Worm (Caenorhabditis elegans) whole organism, L4 larva: ENCODE measurements around the gene F31E3.6.

Experiments used
- D1046.2 ChIP-seq: fragments of 200-800 bp; sonication (Bioruptor generic); IDR thresholded peaks from 2 replicates; pipeline ENCODE4 v1.3.6; 2022; ENCODE audit warnings: missing genetic modification characterization, missing compliant biosample characterization
- F44E2.7 ChIP-seq: fragments of 200-800 bp; sonication (Bioruptor generic); IDR thresholded peaks from 2 replicates; pipeline ENCODE4 v2.1.2; 2022; ENCODE audit warnings: missing genetic modification characterization, missing compliant biosample characterization
- R02D3.7 ChIP-seq: fragments of 150-350 bp; sonication (generic microtip); optimal IDR thresholded peaks from 3 replicates; lab custom pipeline; 2014; ENCODE audit warnings: missing biosample characterization, missing genetic modification characterization
- Y105C5A.15 ChIP-seq: fragments of 200-800 bp; sonication (Bioruptor generic); IDR thresholded peaks from 2 replicates; pipeline ENCODE4 v1.3.6; 2022; ENCODE audit warnings: missing genetic modification characterization, missing compliant biosample characterization
- Y75B8A.6 ChIP-seq: fragments of 200-800 bp; sonication (Bioruptor generic); IDR thresholded peaks from 2 replicates; pipeline ENCODE4 v1.3.6; 2022; ENCODE audit warnings: missing genetic modification reagents, missing genetic modification characterization, missing compliant biosample characterization
- ZK337.2 ChIP-seq: fragments of 200-800 bp; sonication (Bioruptor generic); IDR thresholded peaks from 2 replicates; pipeline ENCODE4 v1.3.6; 2022; ENCODE audit warnings: missing genetic modification reagents, missing genetic modification characterization, missing compliant biosample characterization
- ZK546.5 ChIP-seq, 2 experiments: sonication (generic microtip); optimal IDR thresholded peaks; 2 replicates each; lab custom pipeline; 2017; ENCODE audit warnings: missing biosample characterization in 2 of 2, missing genetic modification characterization in 2 of 2
- aly-2 ChIP-seq: sonication (generic microtip); optimal IDR thresholded peaks from 2 replicates; lab custom pipeline; 2018; ENCODE audit warnings: missing biosample characterization, missing genetic modification characterization
- attf-4 ChIP-seq: sonication (generic microtip); optimal IDR thresholded peaks from 3 replicates; lab custom pipeline; 2017; ENCODE audit warnings: missing biosample characterization, missing genetic modification characterization
- ceh-20 ChIP-seq: fragments of 200-800 bp; sonication (Bioruptor generic); IDR thresholded peaks from 2 replicates; pipeline ENCODE4 v1.3.6; 2022; ENCODE audit warnings: missing genetic modification reagents, missing genetic modification characterization, missing compliant biosample characterization
- ceh-82 ChIP-seq: sonication (generic microtip); optimal IDR thresholded peaks from 2 replicates; lab custom pipeline; 2017; ENCODE audit warnings: missing biosample characterization, missing genetic modification characterization
- cey-2 ChIP-seq: sonication (generic microtip); optimal IDR thresholded peaks from 3 replicates; lab custom pipeline; 2017; ENCODE audit warnings: missing genetic modification characterization, mild to moderate bottlenecking, missing compliant biosample characterization, antibody characterized with exemption, borderline replicate concordance; ENCODE audit not compliant: insufficient read depth
- ctbp-1 ChIP-seq: fragments of 200-800 bp; sonication (Bioruptor generic); IDR thresholded peaks from 2 replicates; pipeline ENCODE4 v1.3.6; 2022; ENCODE audit warnings: missing genetic modification reagents, missing genetic modification characterization, missing compliant biosample characterization
- dmd-6 ChIP-seq: fragments of 200-800 bp; sonication (Bioruptor generic); IDR thresholded peaks from 2 replicates; pipeline ENCODE4 v1.3.6; 2022; ENCODE audit warnings: missing genetic modification reagents, missing genetic modification characterization, missing compliant biosample characterization
- dve-1 ChIP-seq: sonication (generic microtip); optimal IDR thresholded peaks from 2 replicates; lab custom pipeline; 2017; ENCODE audit warnings: antibody characterized with exemption, mild to moderate bottlenecking, missing genetic modification characterization, missing compliant biosample characterization; ENCODE audit not compliant: insufficient read depth
- egl-27 ChIP-seq: sonication (generic microtip); optimal IDR thresholded peaks from 3 replicates; lab custom pipeline; 2017; ENCODE audit warnings: missing biosample characterization, missing genetic modification reagents, missing genetic modification characterization
- egl-43 ChIP-seq: fragments of 200-800 bp; sonication (Bioruptor generic); IDR thresholded peaks from 2 replicates; pipeline ENCODE4 v1.3.6; 2022; ENCODE audit warnings: missing genetic modification reagents, missing genetic modification characterization, missing compliant biosample characterization
- gei-8 ChIP-seq: fragments of 200-800 bp; sonication (Bioruptor generic); optimal IDR thresholded peaks from 2 replicates; lab custom pipeline; 2018; ENCODE audit warnings: mild to moderate bottlenecking, missing genetic modification characterization, missing compliant biosample characterization
- hif-1 ChIP-seq, 2 experiments: sonication (generic microtip); optimal IDR thresholded peaks; 2 replicates each; lab custom pipeline; 2016 to 2017; ENCODE audit warnings: missing compliant biosample characterization in 2 of 2, missing genetic modification characterization in 2 of 2, missing genetic modification reagents in 2 of 2, missing genotype in 2 of 2, mild to moderate bottlenecking in 1 of 2
- hlh-11 ChIP-seq: fragments of 200-800 bp; sonication (Bioruptor generic); optimal IDR thresholded peaks from 2 replicates; lab custom pipeline; 2018; ENCODE audit warnings: mild to moderate bottlenecking, missing genetic modification characterization, missing compliant biosample characterization
- hlh-30 ChIP-seq: sonication (generic microtip); optimal IDR thresholded peaks from 2 replicates; lab custom pipeline; 2017; ENCODE audit warnings: antibody characterized with exemption, mild to moderate bottlenecking, missing genetic modification characterization, missing compliant biosample characterization; ENCODE audit not compliant: insufficient read depth
- hmg-1.1 ChIP-seq: fragments of 200-800 bp; sonication (Bioruptor generic); IDR thresholded peaks from 2 replicates; pipeline ENCODE4 v1.3.6; 2022; ENCODE audit warnings: missing genetic modification reagents, missing genetic modification characterization, missing compliant biosample characterization
- jun-1 ChIP-seq: fragments of 150-350 bp; optimal IDR thresholded peaks from 2 replicates; lab custom pipeline; 2014; ENCODE audit warnings: missing biosample characterization, missing genetic modification reagents, missing genetic modification characterization
- lin-1 ChIP-seq: fragments of 200-800 bp; sonication (Bioruptor generic); IDR thresholded peaks from 2 replicates; pipeline ENCODE4 v1.3.6; 2022; ENCODE audit warnings: missing genetic modification reagents, missing genetic modification characterization, missing compliant biosample characterization
- lin-38 ChIP-seq: fragments of 200-800 bp; sonication (Bioruptor generic); IDR thresholded peaks from 2 replicates; pipeline ENCODE4 v1.3.6; 2022; ENCODE audit warnings: missing genetic modification reagents, missing genetic modification characterization, missing compliant biosample characterization
- lin-39 ChIP-seq: fragments of 150-350 bp; optimal IDR thresholded peaks from 2 replicates; lab custom pipeline; 2014; ENCODE audit warnings: missing biosample characterization, missing genetic modification reagents, missing genetic modification characterization
- lir-3 ChIP-seq: sonication (generic microtip); optimal IDR thresholded peaks from 2 replicates; lab custom pipeline; 2016; ENCODE audit warnings: mild to moderate bottlenecking, missing genetic modification characterization, missing compliant biosample characterization
- lsy-2 ChIP-seq, 2 experiments: fragments of 150-350 bp in 1 of 2; sonication (generic microtip) in 1 of 2; optimal IDR thresholded peaks; 2 replicates each; lab custom pipeline; 2014 to 2017; ENCODE audit warnings: missing biosample characterization in 2 of 2, missing genetic modification characterization in 2 of 2
- madf-5 ChIP-seq, 2 experiments: fragments of 200-800 bp; sonication (Bioruptor generic); IDR thresholded peaks; 2 replicates each; pipeline ENCODE4 v1.3.6; 2022; ENCODE audit warnings: missing compliant biosample characterization in 2 of 2, missing genetic modification characterization in 2 of 2
- mxl-3 ChIP-seq: fragments of 200-800 bp; sonication (Bioruptor generic); optimal IDR thresholded peaks from 2 replicates; lab custom pipeline; 2018; ENCODE audit warnings: mild to moderate bottlenecking, missing genetic modification characterization, missing compliant biosample characterization
- nhr-10 ChIP-seq: fragments of 150-350 bp; optimal IDR thresholded peaks from 2 replicates; lab custom pipeline; 2014; ENCODE audit warnings: missing biosample characterization, missing genetic modification characterization
- nhr-11 ChIP-seq: fragments of 150-350 bp; optimal IDR thresholded peaks from 2 replicates; lab custom pipeline; 2014; ENCODE audit warnings: missing biosample characterization, missing genetic modification characterization
- nhr-237 ChIP-seq: sonication (generic microtip); optimal IDR thresholded peaks from 2 replicates; lab custom pipeline; 2017; ENCODE audit warnings: missing biosample characterization, missing genetic modification characterization
- nhr-41 ChIP-seq: fragments of 200-800 bp; sonication (Bioruptor generic); IDR thresholded peaks from 2 replicates; pipeline ENCODE4 v1.3.6; 2022; ENCODE audit warnings: missing genetic modification reagents, missing genetic modification characterization, missing compliant biosample characterization
- nhr-48 ChIP-seq: sonication (generic microtip); optimal IDR thresholded peaks from 2 replicates; lab custom pipeline; 2016; ENCODE audit warnings: mild to moderate bottlenecking, missing genetic modification characterization, missing compliant biosample characterization
- pha-4 ChIP-seq, 2 experiments: fragments of 150-350 bp in 1 of 2; fragments of 200-800 bp in 1 of 2; sonication (Bioruptor generic) in 1 of 2; IDR thresholded peaks in 1 of 2; optimal IDR thresholded peaks in 1 of 2; 2 replicates each; pipeline versions ENCODE4 v1.3.6 to Lab custom; 2014 to 2022; ENCODE audit warnings: missing genetic modification characterization in 2 of 2, missing genetic modification reagents in 2 of 2, missing biosample characterization in 1 of 2, missing compliant biosample characterization in 1 of 2
- pqm-1 ChIP-seq: sonication (generic microtip); optimal IDR thresholded peaks from 2 replicates; lab custom pipeline; 2017; ENCODE audit warnings: missing biosample characterization, missing genetic modification characterization
- sdz-12 ChIP-seq: fragments of 200-800 bp; sonication (Bioruptor generic); optimal IDR thresholded peaks from 2 replicates; lab custom pipeline; 2018; ENCODE audit warnings: mild to moderate bottlenecking, missing genetic modification characterization, missing compliant biosample characterization
- set-16 ChIP-seq: fragments of 200-800 bp; sonication (Bioruptor generic); IDR thresholded peaks from 2 replicates; pipeline ENCODE4 v1.3.6; 2022; ENCODE audit warnings: missing genetic modification reagents, missing genetic modification characterization, missing compliant biosample characterization
- spr-1 ChIP-seq: sonication (generic microtip); optimal IDR thresholded peaks from 2 replicates; lab custom pipeline; 2016; ENCODE audit warnings: mild to moderate bottlenecking, missing genetic modification characterization, missing compliant biosample characterization
- spr-3 ChIP-seq: fragments of 200-800 bp; sonication (Bioruptor generic); optimal IDR thresholded peaks from 2 replicates; lab custom pipeline; 2018; ENCODE audit warnings: mild to moderate bottlenecking, missing genetic modification characterization, missing compliant biosample characterization
- tra-1 ChIP-seq: fragments of 200-800 bp; sonication (Bioruptor generic); IDR thresholded peaks from 2 replicates; pipeline ENCODE4 v1.3.6; 2022; ENCODE audit warnings: missing genetic modification reagents, missing genetic modification characterization, missing compliant biosample characterization
- unc-39 ChIP-seq: sonication (generic microtip); optimal IDR thresholded peaks from 2 replicates; lab custom pipeline; 2017; ENCODE audit warnings: missing biosample characterization, missing genetic modification characterization
- vab-7 ChIP-seq: fragments of 200-800 bp; sonication (Bioruptor generic); IDR thresholded peaks from 2 replicates; pipeline ENCODE4 v1.3.6; 2022; ENCODE audit warnings: missing genetic modification reagents, missing genetic modification characterization, missing compliant biosample characterization
- zip-11 ChIP-seq: fragments of 200-800 bp; sonication (Bioruptor generic); IDR thresholded peaks from 2 replicates; pipeline ENCODE4 v1.3.6; 2022; ENCODE audit warnings: missing genetic modification characterization, missing compliant biosample characterization
- ztf-11 ChIP-seq: fragments of 150-350 bp; optimal IDR thresholded peaks from 2 replicates; lab custom pipeline; 2014; ENCODE audit warnings: missing biosample characterization, missing genetic modification characterization
- ztf-7 ChIP-seq: fragments of 150-350 bp; optimal IDR thresholded peaks from 2 replicates; lab custom pipeline; 2014; ENCODE audit warnings: missing biosample characterization, missing genetic modification characterization

The F31E3.6 gene

ce11 chrIII:6961937-6962504, 19.9 kb upstream of the F31E3.6 start, which contains the start of the genes rpn-6.1 and F57B9.1 (continued):
- peak in 1 of 2 experiments; percentile 78 for TF ChIP-seq lsy-2 (tag; optimal IDR thresholded peaks at IDR 0.05; lab: Kevin White, UChicago)
- TF ChIP-seq nhr-237 (tag; lab: Kevin White, UChicago): no peak
- no peak for TF ChIP-seq D1046.2 (GFP tag; lab: Robert Waterston, UW)
- TF ChIP-seq jun-1 (tag; lab: Kevin White, UChicago): no peak
- peak; percentile 5 for TF ChIP-seq nhr-48 (tag; lab: Kevin White, UChicago)
- no peak for TF ChIP-seq madf-5 (GFP tag; IDR thresholded peaks at IDR 0.05; lab: Robert Waterston, UW)
- TF ChIP-seq spr-1: no peak
- no peak for TF ChIP-seq zip-11 (GFP tag; lab: Robert Waterston, UW)
- TF ChIP-seq lin-1: no peak
- TF ChIP-seq Y105C5A.15: no peak
- no peak for TF ChIP-seq nhr-10
- TF ChIP-seq gei-8 (GFP tag; lab: Kevin White, UChicago): no peak
- TF ChIP-seq ztf-11 (tag; lab: Kevin White, UChicago): no peak
- TF ChIP-seq unc-39 (tag; lab: Kevin White, UChicago): no peak
- TF ChIP-seq dmd-6 (GFP tag; lab: Robert Waterston, UW): peak; percentile 38
- no peak for TF ChIP-seq ZK337.2 (GFP tag; lab: Robert Waterston, UW)
- peak; percentile 62 to 97 for TF ChIP-seq hif-1 (tag; optimal IDR thresholded peaks at IDR 0.05; lab: Kevin White, UChicago)
- TF ChIP-seq spr-3 (GFP tag; lab: Kevin White, UChicago): no peak
- no peak for TF ChIP-seq lin-39 (tag; lab: Kevin White, UChicago)
- no peak for TF ChIP-seq vab-7 (GFP tag; lab: Robert Waterston, UW)
- no peak for TF ChIP-seq Y75B8A.6 (GFP tag; lab: Robert Waterston, UW)
- no peak for TF ChIP-seq mxl-3 (GFP tag; lab: Kevin White, UChicago)
- TF ChIP-seq cey-2 (tag; lab: Kevin White, UChicago): no peak
- TF ChIP-seq attf-4 (tag; lab: Kevin White, UChicago): no peak
- no peak for TF ChIP-seq pha-4 (GFP tag; IDR thresholded peaks at IDR 0.05; lab: Robert Waterston, UW)
- TF ChIP-seq pha-4 (tag; optimal IDR thresholded peaks at IDR 0.05; lab: Kevin White, UChicago): no peak
- TF ChIP-seq hlh-11 (tag; lab: Kevin White, UChicago): peak; percentile 78

- TF ChIP-seq lin-1 (no peak), nhr-11 (tag; lab: Kevin White, UChicago) (peak; percentile 9), hlh-11 (tag; lab: Kevin White, UChicago) (no peak), egl-43 (GFP tag; lab: Robert Waterston, UW) (no peak), ctbp-1 (GFP tag; lab: Robert Waterston, UW) (no peak), tra-1 (GFP tag; lab: Robert Waterston, UW) (no peak), ZK337.2 (GFP tag; lab: Robert Waterston, UW) (no peak), dve-1 (tag; lab: Kevin White, UChicago) (no peak), ztf-7 (tag; lab: Kevin White, UChicago) (no peak), nhr-41 (GFP tag; lab: Robert Waterston, UW) (no peak), sdz-12 (GFP tag; lab: Kevin White, UChicago) (no peak), lir-3 (tag; lab: Kevin White, UChicago) (no peak), attf-4 (tag; lab: Kevin White, UChicago) (no peak), ztf-11 (tag; lab: Kevin White, UChicago) (no peak), lsy-2 (tag; optimal IDR thresholded peaks at IDR 0.05; lab: Kevin White, UChicago) (peak in 1 of 2 experiments; percentile 88), R02D3.7 (tag; lab: Kevin White, UChicago) (peak; percentile 57), Y75B8A.6 (GFP tag; lab: Robert Waterston, UW) (no peak), egl-27 (tag; lab: Kevin White, UChicago) (no peak), set-16 (GFP tag; lab: Robert Waterston, UW) (peak; percentile 33; the same call in 1 of the 2 replicates), F44E2.7 (GFP tag; lab: Robert Waterston, UW) (no peak), ceh-82 (no peak), aly-2 (no peak), nhr-10 (no peak), lin-38 (GFP tag; lab: Robert Waterston, UW) (0 out of 2 replicates have a peak, but pooled peaks have one; percentile 7), hmg-1.1 (GFP tag; lab: Robert Waterston, UW) (0 out of 2 replicates have a peak, but pooled peaks have one; percentile 9), hlh-30 (tag; lab: Kevin White, UChicago) (peak; percentile 91), ZK546.5 (tag; optimal IDR thresholded peaks at IDR 0.05; lab: Kevin White, UChicago) (no peak), pqm-1 (tag; lab: Kevin White, UChicago) (no peak), ceh-20 (GFP tag; lab: Robert Waterston, UW) (no peak)
Measured at ce11 chrIII:6968080-6968639, 13.7 kb upstream of the F31E3.6 start, which contains the start of gene panl-2. panl-2 (minus strand) TSS chrIII:6968130.
